Worm (Caenorhabditis elegans): ENCODE data around the gene zhit-2.

- TF ChIP-seq him-1 (tag; optimal IDR thresholded peaks at IDR 0.05) (no peak), dao-5 (tag; optimal IDR thresholded peaks at IDR 0.05) (no peak)
Observed at ce11 chrIII:4283175-4283574, 39.0 kb upstream of the zhit-2 start.

Measured in whole organism, L4/young adult.